Worm (Caenorhabditis elegans) whole organism, L4 larva: ENCODE measurements around the gene C28G1.2.

Source experiments
- lim-7 ChIP-seq: fragments of 200-800 bp; sonication (Bioruptor generic); IDR thresholded peaks from 2 replicates; pipeline ENCODE4 v1.3.6; 2022; ENCODE audit warnings: missing genetic modification characterization, missing compliant biosample characterization
- nhr-6 ChIP-seq: fragments of 150-350 bp; optimal IDR thresholded peaks from 2 replicates; lab custom pipeline; 2014; ENCODE audit warnings: missing biosample characterization, missing genetic modification characterization
- unc-62 ChIP-seq, 3 experiments: fragments of 150-350 bp in 1 of 3; sonication (generic microtip); optimal IDR thresholded peaks in 2 of 3; peaks in 1 of 3; 1 replicate in 1 of 3; 2 replicates in 2 of 3; lab custom pipeline; 2014 to 2017; ENCODE audit warnings: missing biosample characterization in 3 of 3, missing genetic modification characterization in 3 of 3, missing genetic modification reagents in 3 of 3, missing genotype in 1 of 3
- zfp-3 ChIP-seq: fragments of 200-800 bp; sonication (Bioruptor generic); conservative IDR thresholded peaks from 2 replicates; pipeline ENCODE4 v1.3.6; 2022; ENCODE audit warnings: missing genetic modification reagents, missing genetic modification characterization, missing compliant biosample characterization

DNA sequence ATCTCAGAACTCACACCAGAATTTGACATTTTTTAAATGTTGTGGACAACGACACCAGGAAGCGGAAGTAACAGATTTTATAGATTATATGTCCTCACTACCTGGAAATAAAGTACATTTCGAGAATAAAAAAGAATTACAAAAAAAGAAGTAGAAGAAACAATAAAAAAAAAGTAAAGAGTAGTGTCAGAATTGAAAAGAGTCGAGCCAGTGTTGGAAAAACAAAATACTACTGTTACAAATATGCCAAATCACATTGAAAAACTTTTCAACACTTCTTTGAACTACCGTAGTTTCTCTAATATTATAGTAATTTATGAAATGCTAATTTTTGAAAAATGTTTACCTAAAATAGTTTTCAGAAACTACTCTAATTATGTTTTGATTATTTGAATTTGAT lies 38.9 kb downstream of the C28G1.2 start, which contains the start of gene C06E2.1:
- no peak for TF ChIP-seq unc-62 (GFP tag; optimal IDR thresholded peaks at IDR 0.05 in 1 of 2; lab: Kevin White, UChicago)
- no peak for TF ChIP-seq unc-62 (tag; optimal IDR thresholded peaks at IDR 0.05; lab: Kevin White, UChicago)
- TF ChIP-seq lim-7: no peak
- no peak for TF ChIP-seq nhr-6 (tag; lab: Kevin White, UChicago)
- no peak for TF ChIP-seq zfp-3 (GFP tag; lab: Robert Waterston, UW)
